Worm (Caenorhabditis elegans): ENCODE measurements around the gene srg-13.
A peak's percentile ranks its signal among the peaks of the same experiment; 100 is the strongest.

srg-13 gene

DNA sequence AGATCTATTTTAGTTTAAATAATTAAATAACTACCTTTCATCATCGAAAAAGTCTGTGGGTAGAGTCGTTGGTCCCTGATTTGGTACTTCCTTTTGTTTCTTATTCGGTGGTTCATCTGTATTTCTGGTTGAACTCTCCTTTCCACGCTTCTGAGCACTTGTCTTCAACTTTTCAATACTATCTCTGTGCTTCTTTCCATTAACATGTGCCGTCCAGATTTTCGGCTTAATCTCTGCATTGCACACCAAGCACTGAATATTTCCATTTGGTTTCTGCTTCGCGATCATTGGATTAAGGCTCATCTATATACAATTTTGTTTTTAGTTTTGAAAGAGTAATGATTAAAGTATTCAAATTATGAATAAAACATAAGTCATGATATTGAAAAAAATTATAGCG, 27.9 kb downstream of the srg-13 start, which contains the start of gene sel-13:
sel-13 (minus strand) TSS at position 303 of the 400 bp plus-strand sequence.
- TF ChIP-seq duxl-1 (tag; optimal IDR thresholded peaks at IDR 0.05; ENCODE audit: poor library complexity), result no peak
- no peak for TF ChIP-seq ama-1 (optimal IDR thresholded peaks at IDR 0.05)
- no peak for TF ChIP-seq ZK337.2 (GFP tag; IDR thresholded peaks at IDR 0.05)
- TF ChIP-seq aha-1 (tag), result peak; percentile 93
- no peak for TF ChIP-seq mdl-1 (tag; optimal IDR thresholded peaks at IDR 0.05)

DNA sequence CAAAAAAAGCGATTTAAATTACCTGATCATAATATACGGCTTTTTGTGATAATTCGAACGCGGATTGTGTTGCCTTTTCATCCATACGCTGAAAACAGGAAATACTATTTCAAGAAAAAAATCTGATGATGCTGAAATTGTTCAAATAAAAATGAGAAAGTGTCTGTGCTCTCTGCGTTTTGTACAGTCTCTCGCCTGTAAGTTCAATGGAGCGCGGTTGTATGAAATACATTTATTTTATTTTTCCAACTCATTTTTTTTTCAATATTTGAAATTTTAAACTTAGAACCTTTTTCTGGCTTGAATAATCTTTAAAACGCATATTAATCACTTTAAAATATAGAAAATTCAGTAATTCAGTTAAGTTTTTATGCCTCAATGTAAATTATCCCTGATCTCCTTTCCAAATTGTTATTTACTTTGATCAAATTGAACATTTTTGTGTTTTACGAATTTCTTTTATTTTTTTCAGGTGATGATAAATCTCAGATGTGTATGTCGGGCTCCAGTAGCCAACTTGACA, 31.9 kb downstream of the srg-13 start, which contains the start of the genes clp-2 and mrpl-16:
clp-2 (minus strand) TSS at position 94 of the 523 bp plus-strand sequence.
mrpl-16 (plus strand) TSS at position 473 of the 523 bp plus-strand sequence.
- TF ChIP-seq pha-4 (GFP tag; IDR thresholded peaks at IDR 0.05), result no peak
- TF ChIP-seq pha-4 (tag; optimal IDR thresholded peaks at IDR 0.05), result no peak
- TF ChIP-seq lin-15B (tag; optimal IDR thresholded peaks at IDR 0.05), result no peak
- TF ChIP-seq gei-8 (GFP tag; optimal IDR thresholded peaks at IDR 0.05), result no peak
- no peak for TF ChIP-seq R02D3.7 (tag; optimal IDR thresholded peaks at IDR 0.05)
- no peak for TF ChIP-seq nhr-11 (tag; optimal IDR thresholded peaks at IDR 0.05)
- no peak for TF ChIP-seq set-16 (GFP tag; IDR thresholded peaks at IDR 0.05)
- no peak for TF ChIP-seq cey-2 (tag; optimal IDR thresholded peaks at IDR 0.05; ENCODE audit: borderline replicate concordance, insufficient read depth)
- no peak for TF ChIP-seq rbr-2 (tag; optimal IDR thresholded peaks at IDR 0.05)
- TF ChIP-seq nhr-48 (tag; optimal IDR thresholded peaks at IDR 0.05), result no peak
- TF ChIP-seq ama-1 (optimal IDR thresholded peaks at IDR 0.05), result no peak
- TF ChIP-seq nhr-42 (GFP tag; IDR thresholded peaks at IDR 0.05), result no peak
- TF ChIP-seq nhr-77 (tag; optimal IDR thresholded peaks at IDR 0.05), result no peak
- no peak for TF ChIP-seq lir-3 (tag; optimal IDR thresholded peaks at IDR 0.05)
- TF ChIP-seq nhr-237 (tag; optimal IDR thresholded peaks at IDR 0.05), result no peak
- no peak for TF ChIP-seq hlh-11 (tag; optimal IDR thresholded peaks at IDR 0.05)
- no peak for TF ChIP-seq nhr-102 (tag; optimal IDR thresholded peaks at IDR 0.05)
- no peak for TF ChIP-seq D1046.2 (GFP tag; IDR thresholded peaks at IDR 0.05)
- TF ChIP-seq fos-1 (tag; optimal IDR thresholded peaks at IDR 0.05), result no peak
- no peak for TF ChIP-seq ceh-44 (GFP tag; IDR thresholded peaks at IDR 0.05)
- TF ChIP-seq lsy-2 (tag; optimal IDR thresholded peaks at IDR 0.05), result peak in 1 of 2 experiments; percentile 55
- no peak for TF ChIP-seq fkh-10 (GFP tag; optimal IDR thresholded peaks at IDR 0.05)
- TF ChIP-seq aha-1 (tag), result peak; percentile 33
- TF ChIP-seq Y75B8A.6 (GFP tag; IDR thresholded peaks at IDR 0.05), result no peak
- TF ChIP-seq php-3 (GFP tag; IDR thresholded peaks at IDR 0.05), result no peak
- TF ChIP-seq unc-39 (tag; optimal IDR thresholded peaks at IDR 0.05), result no peak
- TF ChIP-seq daf-16 (GFP tag; optimal IDR thresholded peaks at IDR 0.05), result no peak
- no peak for TF ChIP-seq daf-16 (tag; optimal IDR thresholded peaks at IDR 0.05)
- no peak for TF ChIP-seq skn-1 (tag; optimal IDR thresholded peaks at IDR 0.05)
- peak; percentile 22 for TF ChIP-seq dpl-1 (GFP tag; optimal IDR thresholded peaks at IDR 0.05)
- no peak for TF ChIP-seq mdl-1 (tag; optimal IDR thresholded peaks at IDR 0.05)
- no peak for TF ChIP-seq nhr-25 (tag; optimal IDR thresholded peaks at IDR 0.05; ENCODE audit: borderline replicate concordance, insufficient read depth)
- no peak for TF ChIP-seq lin-13 (GFP tag; optimal IDR thresholded peaks at IDR 0.05)
- no peak for TF ChIP-seq unc-130 (GFP tag; optimal IDR thresholded peaks at IDR 0.05)
- peak; percentile 82 for TF ChIP-seq lin-38 (GFP tag; IDR thresholded peaks at IDR 0.05)
- no peak for TF ChIP-seq snpc-1.2 (GFP tag; IDR thresholded peaks at IDR 0.05)
- no peak for TF ChIP-seq vab-7 (GFP tag; IDR thresholded peaks at IDR 0.05)
- TF ChIP-seq ces-1 (GFP tag; optimal IDR thresholded peaks at IDR 0.05), result no peak
- no peak for TF ChIP-seq mxl-3 (GFP tag; optimal IDR thresholded peaks at IDR 0.05)
- no peak for TF ChIP-seq daf-12 (tag; optimal IDR thresholded peaks at IDR 0.05)
- no peak for TF ChIP-seq hif-1 (tag; optimal IDR thresholded peaks at IDR 0.05)
- no peak for TF ChIP-seq dmd-6 (GFP tag; IDR thresholded peaks at IDR 0.05)
- no peak for TF ChIP-seq zip-11 (GFP tag; IDR thresholded peaks at IDR 0.05)
- no peak for TF ChIP-seq ceh-62 (tag; optimal IDR thresholded peaks at IDR 0.05)
- TF ChIP-seq spr-3 (GFP tag; optimal IDR thresholded peaks at IDR 0.05), result no peak
- TF ChIP-seq attf-4 (tag; optimal IDR thresholded peaks at IDR 0.05), result no peak
- TF ChIP-seq hlh-30 (tag; optimal IDR thresholded peaks at IDR 0.05; ENCODE audit: insufficient read depth), result no peak
- no peak for TF ChIP-seq F44E2.7 (GFP tag; IDR thresholded peaks at IDR 0.05)

All from whole organism, L4 larva.